Worm (Caenorhabditis elegans) whole organism, L1 larva: ENCODE data around the gene ubc-8.
"Not testable (repeated sequence)": the region's sequence is repeated elsewhere in the genome, so short reads cannot be mapped to it uniquely, and the experiment has no call there.

ENCODE experiments used
- alr-1 ChIP-seq: fragments of 200-800 bp; sonication (Bioruptor generic); optimal IDR thresholded peaks from 2 replicates; lab custom pipeline; 2018; ENCODE audit warnings: borderline replicate concordance, mild to moderate bottlenecking, missing genetic modification characterization, missing compliant biosample characterization
- blmp-1 ChIP-seq: fragments of 150-350 bp; optimal IDR thresholded peaks from 2 replicates; lab custom pipeline; 2014; ENCODE audit warnings: missing biosample characterization, missing genetic modification characterization
- fkh-10 ChIP-seq: sonication (generic microtip); optimal IDR thresholded peaks from 2 replicates; lab custom pipeline; 2017; ENCODE audit warnings: missing biosample characterization, missing genetic modification reagents, missing genetic modification characterization
- fos-1 ChIP-seq: fragments of 150-350 bp; optimal IDR thresholded peaks from 2 replicates; lab custom pipeline; 2014; ENCODE audit warnings: missing biosample characterization, missing genetic modification characterization
- jun-1 ChIP-seq: fragments of 150-350 bp; optimal IDR thresholded peaks from 2 replicates; lab custom pipeline; 2014; ENCODE audit warnings: missing biosample characterization, missing genetic modification reagents, missing genetic modification characterization
- mdl-1 ChIP-seq, 2 experiments: fragments of 150-350 bp; optimal IDR thresholded peaks; 2 replicates each; lab custom pipeline; 2014 to 2017; ENCODE audit warnings: missing biosample characterization in 2 of 2, missing genetic modification characterization in 2 of 2, inconsistent platforms in 1 of 2
- mef-2 ChIP-seq: fragments of 150-350 bp; optimal IDR thresholded peaks from 2 replicates; lab custom pipeline; 2014; ENCODE audit warnings: missing biosample characterization, missing genetic modification characterization
- mep-1 ChIP-seq: fragments of 150-350 bp; optimal IDR thresholded peaks from 2 replicates; lab custom pipeline; 2014; ENCODE audit warnings: missing biosample characterization, missing genetic modification characterization
- nhr-76 ChIP-seq: sonication (generic microtip); optimal IDR thresholded peaks from 2 replicates; lab custom pipeline; 2017; ENCODE audit warnings: missing biosample characterization, missing genetic modification characterization
- snpc-4 ChIP-seq: fragments of 150-350 bp; optimal IDR thresholded peaks from 2 replicates; lab custom pipeline; 2014; ENCODE audit warnings: missing biosample characterization, missing genetic modification characterization
- unc-130 ChIP-seq: fragments of 150-350 bp; optimal IDR thresholded peaks from 2 replicates; lab custom pipeline; 2017; ENCODE audit warnings: missing biosample characterization, missing genetic modification characterization, inconsistent platforms

DNA sequence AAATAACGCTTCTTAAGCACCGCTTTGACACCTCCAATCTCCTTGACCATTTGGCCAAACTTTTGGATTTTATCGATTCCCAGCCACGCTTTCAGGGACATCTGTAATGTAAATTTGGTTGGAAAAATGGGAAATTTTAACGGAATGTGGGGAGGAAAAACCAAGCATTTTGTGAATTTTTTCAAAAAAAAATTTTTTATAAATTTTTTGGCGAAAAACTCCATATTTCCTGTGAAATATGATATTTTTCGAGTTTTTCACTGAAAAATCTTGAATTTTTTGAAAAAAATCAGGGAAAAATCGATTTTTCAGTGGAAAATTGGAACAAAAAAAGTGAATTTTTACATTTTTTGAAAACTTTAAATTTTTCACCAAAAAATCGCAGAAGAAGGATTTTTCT lies 12.7 kb upstream of the ubc-8 start, which contains the start of gene ndua-12:
- not testable (repeated sequence) for TF ChIP-seq blmp-1 (tag; lab: Kevin White, UChicago); nhr-76; mep-1 (tag; lab: Kevin White, UChicago); mdl-1 (tag; optimal IDR thresholded peaks at IDR 0.05; lab: Kevin White, UChicago); mef-2 (tag; lab: Kevin White, UChicago); jun-1 (tag; lab: Kevin White, UChicago); fos-1 (tag; lab: Kevin White, UChicago); fkh-10 (GFP tag; lab: Kevin White, UChicago); unc-130 (tag; lab: Kevin White, UChicago); snpc-4; alr-1 (tag; lab: Kevin White, UChicago)
